Fruit fly (Drosophila melanogaster) whole organism, embryonic: ENCODE results near the gene CG32280.
A peak's percentile ranks its signal among the peaks of the same experiment; 100 is the strongest.

Experiments
- BEAF-32 ChIP-seq: fragments of 200-800 bp; sonication (Bioruptor generic); optimal IDR thresholded peaks from 3 replicates; lab custom pipeline; 2017; ENCODE audit warnings: missing biosample characterization, missing genetic modification characterization, mild to moderate bottlenecking, moderate library complexity, missing genetic modification reagents
- CG10267 ChIP-seq: fragments of 200-800 bp; sonication (Bioruptor generic); optimal IDR thresholded peaks from 2 replicates; lab custom pipeline; 2018; ENCODE audit warnings: missing biosample characterization, mild to moderate bottlenecking, missing genetic modification characterization, moderate library complexity
- CG10543 ChIP-seq: fragments of 200-800 bp; sonication (Bioruptor generic); optimal IDR thresholded peaks from 3 replicates; lab custom pipeline; 2017; ENCODE audit warnings: missing biosample characterization, mild to moderate bottlenecking, missing genetic modification characterization, moderate library complexity
- CG11093 ChIP-seq: fragments of 200-800 bp; sonication (Bioruptor generic); IDR thresholded peaks from 3 replicates; pipeline ENCODE4 v1.3.6; 2022; ENCODE audit warnings: missing biosample characterization, missing genetic modification characterization
- CG14860 ChIP-seq: fragments of 200-800 bp; sonication (Bioruptor generic); IDR thresholded peaks from 3 replicates; pipeline ENCODE4 v1.3.6; 2022; ENCODE audit warnings: missing biosample characterization, missing genetic modification characterization; ENCODE audit not compliant: partially characterized antibody
- CG15696 ChIP-seq: fragments of 200-800 bp; sonication (Bioruptor generic); optimal IDR thresholded peaks from 2 replicates; lab custom pipeline; 2019; ENCODE audit warnings: missing biosample characterization, mild to moderate bottlenecking, missing genetic modification characterization, moderate library complexity
- CG16815 ChIP-seq: fragments of 200-800 bp; sonication (Bioruptor generic); optimal IDR thresholded peaks from 3 replicates; lab custom pipeline; 2017; ENCODE audit warnings: missing biosample characterization, mild to moderate bottlenecking, missing genetic modification characterization
- CG18011 ChIP-seq: fragments of 200-800 bp; sonication (Bioruptor generic); optimal IDR thresholded peaks from 2 replicates; lab custom pipeline; 2017; ENCODE audit warnings: missing biosample characterization, missing genetic modification characterization, mild to moderate bottlenecking, moderate library complexity, missing genotype
- CG2129 ChIP-seq: fragments of 200-800 bp; sonication (Bioruptor generic); IDR thresholded peaks from 2 replicates; pipeline ENCODE4 v1.3.6; 2022; ENCODE audit warnings: missing biosample characterization, missing genetic modification characterization; ENCODE audit not compliant: partially characterized antibody
- CG30431 ChIP-seq: fragments of 200-800 bp; sonication (Bioruptor generic); optimal IDR thresholded peaks from 2 replicates; lab custom pipeline; 2017; ENCODE audit warnings: missing biosample characterization, missing genetic modification characterization
- CG33557 ChIP-seq: fragments of 200-800 bp; sonication (Bioruptor generic); optimal IDR thresholded peaks from 2 replicates; lab custom pipeline; 2019; ENCODE audit warnings: missing biosample characterization, mild to moderate bottlenecking, missing genetic modification characterization, moderate library complexity
- CG34376 ChIP-seq: fragments of 200-800 bp; sonication (Bioruptor generic); optimal IDR thresholded peaks from 2 replicates; lab custom pipeline; 2018; ENCODE audit warnings: missing biosample characterization, mild to moderate bottlenecking, missing genetic modification characterization
- CG3995 ChIP-seq: fragments of 200-800 bp; sonication (Bioruptor generic); optimal IDR thresholded peaks from 3 replicates; lab custom pipeline; 2016; ENCODE audit warnings: missing biosample characterization, missing genetic modification characterization
- CG7556 ChIP-seq: fragments of 200-800 bp; sonication (Bioruptor generic); optimal IDR thresholded peaks from 2 replicates; lab custom pipeline; 2017; ENCODE audit warnings: missing biosample characterization, mild to moderate bottlenecking, missing genetic modification characterization
- CG7963 ChIP-seq: fragments of 200-800 bp; sonication (Bioruptor generic); IDR thresholded peaks from 3 replicates; pipeline ENCODE4 v1.3.6; 2022; ENCODE audit warnings: missing biosample characterization, missing genetic modification characterization; ENCODE audit not compliant: partially characterized antibody
- CG9215 ChIP-seq: fragments of 200-800 bp; sonication (Bioruptor generic); IDR thresholded peaks from 2 replicates; pipeline ENCODE4 v1.3.6; 2022; ENCODE audit warnings: missing biosample characterization, missing genetic modification characterization
- CrebB ChIP-seq: fragments of 200-800 bp; sonication (Bioruptor generic); optimal IDR thresholded peaks from 3 replicates; lab custom pipeline; 2018; ENCODE audit warnings: missing biosample characterization, mild to moderate bottlenecking, missing genetic modification characterization
- D ChIP-seq, 2 experiments: fragments of 200-800 bp in 1 of 2; fragments of >200 bp in 1 of 2; sonication (Bioruptor generic) in 1 of 2; optimal IDR thresholded peaks; 2 replicates in 1 of 2; 3 replicates in 1 of 2; lab custom pipeline; 2017; ENCODE audit warnings: mild to moderate bottlenecking in 1 of 2, missing biosample characterization in 1 of 2, missing genetic modification characterization in 1 of 2, missing genetic modification reagents in 1 of 2
- Dbx ChIP-seq: fragments of 200-800 bp; sonication (Bioruptor generic); IDR thresholded peaks from 3 replicates; pipeline ENCODE4 v1.3.6; 2022; ENCODE audit warnings: missing biosample characterization, missing genetic modification characterization
- Dp ChIP-seq: fragments of 200-800 bp; sonication (Bioruptor generic); optimal IDR thresholded peaks from 2 replicates; lab custom pipeline; 2018; ENCODE audit warnings: missing biosample characterization, mild to moderate bottlenecking, missing genetic modification characterization, moderate library complexity
- E2f2 ChIP-seq: fragments of 200-800 bp; sonication (Bioruptor generic); IDR thresholded peaks from 2 replicates; pipeline ENCODE4 v1.3.6; 2022; ENCODE audit warnings: missing biosample characterization, missing genetic modification characterization
- HmgD ChIP-seq: fragments of 200-800 bp; sonication (Bioruptor generic); optimal IDR thresholded peaks from 3 replicates; lab custom pipeline; 2016; ENCODE audit warnings: missing biosample characterization, missing genetic modification characterization
- Hr3 ChIP-seq: fragments of 200-800 bp; sonication (Bioruptor generic); optimal IDR thresholded peaks from 3 replicates; lab custom pipeline; 2016; ENCODE audit warnings: missing biosample characterization, missing genetic modification characterization
- Oli ChIP-seq: fragments of 200-800 bp; sonication (Bioruptor generic); optimal IDR thresholded peaks from 2 replicates; lab custom pipeline; 2018; ENCODE audit warnings: missing biosample characterization, mild to moderate bottlenecking, missing genetic modification characterization, moderate library complexity
- Opbp ChIP-seq: fragments of 200-800 bp; sonication (Bioruptor generic); IDR thresholded peaks from 3 replicates; pipeline ENCODE4 v1.3.6; 2022; ENCODE audit warnings: missing biosample characterization, missing genetic modification characterization; ENCODE audit not compliant: partially characterized antibody
- Pdp1 ChIP-seq, 2 experiments: fragments of 200-800 bp; sonication (Bioruptor generic); optimal IDR thresholded peaks; 3 replicates each; lab custom pipeline; 2016; ENCODE audit warnings: missing biosample characterization in 2 of 2, missing genetic modification characterization in 2 of 2, mild to moderate bottlenecking in 1 of 2, moderate library complexity in 1 of 2
- Ssrp ChIP-seq: fragments of 200-800 bp; sonication (Bioruptor generic); optimal IDR thresholded peaks from 2 replicates; lab custom pipeline; 2018; ENCODE audit warnings: missing biosample characterization, mild to moderate bottlenecking, missing genetic modification characterization, moderate library complexity
- Trl ChIP-seq, 3 experiments: fragments of >200 bp in 2 of 3; fragments of 200-800 bp in 1 of 3; sonication (Bioruptor generic) in 1 of 3; optimal IDR thresholded peaks; 2 replicates in 1 of 3; 3 replicates in 2 of 3; lab custom pipeline; 2016 to 2017; ENCODE audit warnings: missing biosample characterization in 1 of 3, missing genetic modification characterization in 1 of 3
- ase ChIP-seq: fragments of 200-800 bp; sonication (Bioruptor generic); IDR thresholded peaks from 3 replicates; pipeline ENCODE4 v1.3.6; 2022; ENCODE audit warnings: missing biosample characterization, missing genetic modification characterization
- az2 ChIP-seq: fragments of 200-800 bp; sonication (Bioruptor generic); optimal IDR thresholded peaks from 3 replicates; lab custom pipeline; 2016; ENCODE audit warnings: missing biosample characterization, missing genetic modification characterization
- bab2 ChIP-seq: fragments of 200-800 bp; sonication (Bioruptor generic); optimal IDR thresholded peaks from 2 replicates; lab custom pipeline; 2016; ENCODE audit warnings: missing biosample characterization, missing genetic modification characterization
- dm ChIP-seq: fragments of 200-800 bp; sonication (Bioruptor generic); optimal IDR thresholded peaks from 3 replicates; lab custom pipeline; 2016; ENCODE audit warnings: missing biosample characterization, missing genetic modification characterization
- dmrt11E ChIP-seq: fragments of 200-800 bp; sonication (Bioruptor generic); optimal IDR thresholded peaks from 3 replicates; lab custom pipeline; 2018; ENCODE audit warnings: missing biosample characterization, mild to moderate bottlenecking, missing genetic modification characterization, moderate library complexity
- dysf ChIP-seq: fragments of 200-800 bp; sonication (Bioruptor generic); IDR thresholded peaks from 3 replicates; pipeline ENCODE4 v1.3.6; 2022; ENCODE audit warnings: missing biosample characterization, missing genetic modification characterization
- ems ChIP-seq: fragments of 200-800 bp; sonication (Bioruptor generic); optimal IDR thresholded peaks from 3 replicates; lab custom pipeline; 2016; ENCODE audit warnings: missing biosample characterization, missing genetic modification characterization
- hb ChIP-seq: fragments of 200-800 bp; sonication (Bioruptor generic); IDR thresholded peaks from 3 replicates; pipeline ENCODE4 v1.3.6; 2022; ENCODE audit warnings: missing biosample characterization, missing genetic modification characterization; ENCODE audit not compliant: partially characterized antibody
- lmd ChIP-seq: fragments of 200-800 bp; sonication (Bioruptor generic); IDR thresholded peaks from 2 replicates; pipeline ENCODE4 v1.3.6; 2022; ENCODE audit warnings: missing biosample characterization, missing genetic modification characterization
- luna ChIP-seq: fragments of 200-800 bp; sonication (Bioruptor generic); optimal IDR thresholded peaks from 2 replicates; lab custom pipeline; 2016; ENCODE audit warnings: missing biosample characterization, missing genetic modification characterization
- nerfin-2 ChIP-seq: fragments of 200-800 bp; sonication (Bioruptor generic); IDR thresholded peaks from 2 replicates; pipeline ENCODE4 v1.3.6; 2022; ENCODE audit warnings: missing biosample characterization, missing genetic modification characterization; ENCODE audit not compliant: partially characterized antibody
- peb ChIP-seq: fragments of 200-800 bp; sonication (Bioruptor generic); IDR thresholded peaks from 2 replicates; pipeline ENCODE4 v1.3.6; 2022; ENCODE audit warnings: missing biosample characterization, missing genetic modification characterization
- pum ChIP-seq: fragments of 200-800 bp; sonication (Bioruptor generic); optimal IDR thresholded peaks from 2 replicates; lab custom pipeline; 2016; ENCODE audit warnings: missing biosample characterization, missing genetic modification characterization
- repo ChIP-seq: fragments of 200-800 bp; sonication (Bioruptor generic); optimal IDR thresholded peaks from 2 replicates; lab custom pipeline; 2016; ENCODE audit warnings: missing biosample characterization, missing genetic modification characterization
- sc ChIP-seq, 3 experiments: fragments of >200 bp in 2 of 3; fragments of 200-800 bp in 1 of 3; sonication (Bioruptor generic) in 1 of 3; optimal IDR thresholded peaks; 2 replicates in 2 of 3; 3 replicates in 1 of 3; lab custom pipeline; 2017; ENCODE audit warnings: mild to moderate bottlenecking in 1 of 3, missing biosample characterization in 1 of 3, missing genetic modification characterization in 1 of 3, missing genetic modification reagents in 1 of 3
- sens ChIP-seq: fragments of 200-800 bp; sonication (Bioruptor generic); peaks from one replicate; lab custom pipeline; 2016; ENCODE audit warnings: missing biosample characterization, missing genetic modification characterization
- sna ChIP-seq: fragments of 200-800 bp; sonication (Bioruptor generic); IDR thresholded peaks from 2 replicates; pipeline ENCODE4 v1.3.6; 2022; ENCODE audit warnings: missing biosample characterization, missing genetic modification characterization; ENCODE audit not compliant: partially characterized antibody
- sob ChIP-seq: fragments of 200-800 bp; sonication (Bioruptor generic); IDR thresholded peaks from 2 replicates; pipeline ENCODE4 v1.3.6; 2022; ENCODE audit warnings: missing biosample characterization, missing genetic modification characterization
- tin ChIP-seq: fragments of 200-800 bp; sonication (Bioruptor generic); optimal IDR thresholded peaks from 3 replicates; lab custom pipeline; 2016; ENCODE audit warnings: missing biosample characterization, missing genetic modification characterization

The CG32280 gene

DNA sequence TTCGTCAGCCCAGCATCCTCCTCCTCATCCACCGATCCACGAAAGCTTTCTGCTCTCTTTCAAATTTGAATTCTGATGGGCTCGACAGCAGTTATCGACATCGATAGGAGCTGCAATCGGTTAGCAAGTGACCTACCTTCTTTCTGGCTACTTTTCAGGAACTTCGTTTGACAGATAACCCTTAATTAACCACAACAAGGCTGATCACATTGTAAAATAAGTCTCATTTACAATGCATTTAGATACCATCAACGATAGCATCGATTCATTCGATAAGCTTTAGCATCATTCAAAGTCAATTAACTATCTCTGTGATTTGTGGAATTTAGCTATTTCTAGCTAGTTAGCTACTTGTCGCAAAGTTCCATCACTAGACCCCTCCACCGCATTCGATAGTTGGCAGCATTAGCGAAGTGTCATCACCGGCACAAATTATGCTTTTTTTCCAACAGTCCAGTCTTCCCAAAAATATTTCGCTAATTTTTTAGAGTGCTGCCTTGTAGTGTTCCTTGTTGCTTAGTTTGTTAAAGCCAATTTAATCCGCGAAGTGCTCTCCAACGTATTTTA, 13.6 kb downstream of the CG32280 start, which contains the start of the genes MnM and Girdin (continued):
- TF ChIP-seq Pdp1 (GFP tag; optimal IDR thresholded peaks at IDR 0.05; lab: Kevin White, UChicago) (peak; percentile 67 to 69), CG7556 (GFP tag; lab: Kevin White, UChicago) (no peak), ems (GFP tag; lab: Kevin White, UChicago) (peak; percentile 50), Dbx (GFP tag; lab: Robert Waterston, UW) (peak; percentile 61), Trl (optimal IDR thresholded peaks at IDR 0.05; lab: Kevin White, UChicago) (peak in 1 of 2 experiments; percentile 22), Trl (GFP tag; optimal IDR thresholded peaks at IDR 0.05; lab: Kevin White, UChicago) (peak; percentile 77), sens (GFP tag; lab: Kevin White, UChicago) (peak; percentile 71), CG2129 (GFP tag; lab: Robert Waterston, UW) (peak; percentile 41), BEAF-32 (peak; percentile 96), hb (GFP tag; lab: Robert Waterston, UW) (peak; percentile 76; the same call in 2 of the 3 replicates), CG9215 (GFP tag; lab: Robert Waterston, UW) (peak; percentile 67), repo (GFP tag; lab: Kevin White, UChicago) (peak; percentile 54), CrebB (peak; percentile 12), pum (GFP tag; lab: Kevin White, UChicago) (peak; percentile 79), Oli (tag; lab: Kevin White, UChicago) (peak; percentile 27), CG3995 (peak; percentile 86), tin (GFP tag; lab: Kevin White, UChicago) (peak; percentile 69), E2f2 (peak; percentile 84), CG10267 (tag; lab: Kevin White, UChicago) (peak; percentile 55), luna (GFP tag; lab: Kevin White, UChicago) (peak; percentile 3), dysf (peak; percentile 64; the same call in 2 of the 3 replicates), Dp (GFP tag; lab: Kevin White, UChicago) (peak; percentile 84), CG33557 (GFP tag; lab: Kevin White, UChicago) (peak; percentile 40), dm (GFP tag; lab: Kevin White, UChicago) (peak; percentile 77), az2 (GFP tag; lab: Kevin White, UChicago) (peak; percentile 56), Opbp (GFP tag; lab: Robert Waterston, UW) (peak; percentile 71), Ssrp (tag; lab: Kevin White, UChicago) (peak; percentile 46), nerfin-2 (peak; percentile 59), CG10543 (peak; percentile 64), lmd (GFP tag; lab: Robert Waterston, UW) (peak; percentile 56), peb (GFP tag; lab: Robert Waterston, UW) (0 out of 2 replicates have a peak, but pooled peaks have one; percentile 30), HmgD (GFP tag; lab: Kevin White, UChicago) (peak; percentile 95), ase (no peak), CG11093 (GFP tag; lab: Robert Waterston, UW) (no peak), CG14860 (peak; percentile 80), CG18011 (GFP tag; lab: Kevin White, UChicago) (peak; percentile 65), bab2 (GFP tag; lab: Kevin White, UChicago) (peak; percentile 73), CG34376 (peak; percentile 58), sob (GFP tag; lab: Robert Waterston, UW) (peak; percentile 62), D (optimal IDR thresholded peaks at IDR 0.05; lab: Kevin White, UChicago) (peak; percentile 91), D (GFP tag; optimal IDR thresholded peaks at IDR 0.05; lab: Kevin White, UChicago) (no peak), dmrt11E (tag; lab: Kevin White, UChicago) (peak; percentile 38), Hr3 (GFP tag; lab: Kevin White, UChicago) (peak; percentile 86), sna (GFP tag; lab: Robert Waterston, UW) (peak; percentile 88), sc (optimal IDR thresholded peaks at IDR 0.05; lab: Kevin White, UChicago) (no peak), sc (GFP tag; optimal IDR thresholded peaks at IDR 0.05; lab: Kevin White, UChicago) (no peak), CG30431 (GFP tag; lab: Kevin White, UChicago) (peak; percentile 15), CG7963 (GFP tag; lab: Robert Waterston, UW) (0 out of 3 replicates have a peak, but pooled peaks have one; percentile 43), CG15696 (tag; lab: Kevin White, UChicago) (peak; percentile 41), CG16815 (GFP tag; lab: Kevin White, UChicago) (peak; percentile 4)
